Worm (Caenorhabditis elegans): ENCODE measurements around the gene ceh-22.

Gene ceh-22

ce11 chrV:10721304-10721703, 49.6 kb downstream of the ceh-22 start:
- TF ChIP-seq hmg-1.1 (GFP tag; IDR thresholded peaks at IDR 0.05) (no peak), ces-1 (GFP tag; optimal IDR thresholded peaks at IDR 0.05) (peak; percentile 86)

- TF ChIP-seq mes-2 (tag; optimal IDR thresholded peaks at IDR 0.05; ENCODE audit: poor library complexity, severe bottlenecking) (no peak), madf-9 (GFP tag; conservative IDR thresholded peaks at IDR 0.05) (no peak), spr-3 (GFP tag; optimal IDR thresholded peaks at IDR 0.05) (no peak), nhr-77 (tag; optimal IDR thresholded peaks at IDR 0.05) (no peak), lsy-2 (tag; optimal IDR thresholded peaks at IDR 0.05) (peak in 1 of 2 experiments; percentile 27), lin-1 (GFP tag; IDR thresholded peaks at IDR 0.05) (no peak), mxl-3 (GFP tag; optimal IDR thresholded peaks at IDR 0.05) (no peak), daf-16 (GFP tag; optimal IDR thresholded peaks at IDR 0.05) (peak in 1 of 2 experiments; percentile 68), daf-16 (tag; optimal IDR thresholded peaks at IDR 0.05) (no peak), rbr-2 (tag; optimal IDR thresholded peaks at IDR 0.05) (peak; percentile 45), pqm-1 (tag; optimal IDR thresholded peaks at IDR 0.05) (no peak), unc-62 (GFP tag; optimal IDR thresholded peaks at IDR 0.05 in 1 of 2) (peak in 1 of 2 experiments; percentile 93), unc-62 (tag; optimal IDR thresholded peaks at IDR 0.05) (no peak), egl-27 (tag; optimal IDR thresholded peaks at IDR 0.05) (no peak), mep-1 (tag; optimal IDR thresholded peaks at IDR 0.05) (peak; percentile 41), ceh-20 (GFP tag; IDR thresholded peaks at IDR 0.05) (peak; percentile 40; the same call in 1 of the 2 replicates), dmd-6 (GFP tag; IDR thresholded peaks at IDR 0.05) (0 out of 2 replicates have a peak, but pooled peaks have one; percentile 17), F37D6.2 (tag; optimal IDR thresholded peaks at IDR 0.05) (no peak), hlh-11 (tag; optimal IDR thresholded peaks at IDR 0.05) (peak; percentile 5), ceh-62 (tag; optimal IDR thresholded peaks at IDR 0.05) (no peak), set-16 (GFP tag; IDR thresholded peaks at IDR 0.05) (peak; percentile 75), madf-5 (GFP tag; IDR thresholded peaks at IDR 0.05) (no peak), fkh-10 (GFP tag; optimal IDR thresholded peaks at IDR 0.05) (peak; percentile 40), aha-1 (tag) (peak; percentile 97), nhr-11 (tag; optimal IDR thresholded peaks at IDR 0.05) (peak; percentile 68), egl-43 (GFP tag; IDR thresholded peaks at IDR 0.05) (peak; percentile 56; the same call in 1 of the 2 replicates), hmg-1.1 (GFP tag; IDR thresholded peaks at IDR 0.05) (peak; percentile 55; the same call in 1 of the 2 replicates), nhr-28 (tag; optimal IDR thresholded peaks at IDR 0.05) (peak; percentile 57), hif-1 (tag; optimal IDR thresholded peaks at IDR 0.05) (peak in 1 of 2 experiments; percentile 11), ctbp-1 (GFP tag; IDR thresholded peaks at IDR 0.05) (0 out of 2 replicates have a peak, but pooled peaks have one; percentile 37), nhr-42 (GFP tag; IDR thresholded peaks at IDR 0.05) (no peak), mdl-1 (tag; optimal IDR thresholded peaks at IDR 0.05) (peak in 1 of 2 experiments; percentile 61), jun-1 (tag; optimal IDR thresholded peaks at IDR 0.05) (no peak)
Measured at ce11 chrV:10721912-10722426, 50.3 kb downstream of the ceh-22 start.

- TF ChIP-seq Y105C5A.15 (GFP tag; IDR thresholded peaks at IDR 0.05) (no peak), nhr-102 (tag; optimal IDR thresholded peaks at IDR 0.05) (no peak), Y5F2A.4 (GFP tag; optimal IDR thresholded peaks at IDR 0.05) (no peak), lin-29 (GFP tag; IDR thresholded peaks at IDR 0.05) (no peak), zip-2 (tag; optimal IDR thresholded peaks at IDR 0.05) (no peak), nhr-11 (tag; optimal IDR thresholded peaks at IDR 0.05) (peak; percentile 38), unc-39 (tag; optimal IDR thresholded peaks at IDR 0.05) (no peak), nhr-111 (GFP tag; optimal IDR thresholded peaks at IDR 0.05) (no peak), mes-2 (tag; optimal IDR thresholded peaks at IDR 0.05; ENCODE audit: poor library complexity, severe bottlenecking) (no peak), attf-4 (tag; optimal IDR thresholded peaks at IDR 0.05) (no peak), tra-1 (GFP tag; IDR thresholded peaks at IDR 0.05) (no peak), ceh-44 (GFP tag; IDR thresholded peaks at IDR 0.05) (no peak), mdl-1 (tag; optimal IDR thresholded peaks at IDR 0.05) (no peak), zag-1 (tag; optimal IDR thresholded peaks at IDR 0.05) (no peak), ceh-62 (tag; optimal IDR thresholded peaks at IDR 0.05) (no peak), F10B5.3 (tag; optimal IDR thresholded peaks at IDR 0.05) (no peak), pqm-1 (tag; optimal IDR thresholded peaks at IDR 0.05) (no peak), F49E8.2 (tag; optimal IDR thresholded peaks at IDR 0.05; ENCODE audit: borderline replicate concordance) (no peak), F37D6.2 (tag; optimal IDR thresholded peaks at IDR 0.05) (no peak), skn-1 (tag; optimal IDR thresholded peaks at IDR 0.05) (no peak), nhr-237 (tag; optimal IDR thresholded peaks at IDR 0.05) (no peak), lin-13 (GFP tag; optimal IDR thresholded peaks at IDR 0.05) (no peak), hlh-11 (tag; optimal IDR thresholded peaks at IDR 0.05) (peak; percentile 23)
Measured at ce11 chrV:10722595-10722994, 50.9 kb downstream of the ceh-22 start.
